Fruit fly (Drosophila melanogaster) whole organism, pupa: ENCODE results near the gene HP4.

Experiments
- CG10348 ChIP-seq: fragments of 200-800 bp; sonication (Bioruptor generic); IDR thresholded peaks from 2 replicates; pipeline ENCODE4 v1.3.6; 2022; ENCODE audit warnings: missing biosample characterization, missing genetic modification characterization
- CG12605 ChIP-seq: fragments of 200-800 bp; sonication (Bioruptor generic); IDR thresholded peaks from 2 replicates; pipeline ENCODE4 v1.3.6; 2022; ENCODE audit warnings: missing biosample characterization, missing genetic modification characterization
- CG13204 ChIP-seq: fragments of 200-800 bp; sonication (Bioruptor generic); optimal IDR thresholded peaks from 2 replicates; lab custom pipeline; 2018; ENCODE audit warnings: missing biosample characterization, mild to moderate bottlenecking, missing genetic modification characterization, moderate library complexity
- CG14655 ChIP-seq: fragments of 200-800 bp; sonication (Bioruptor generic); optimal IDR thresholded peaks from 3 replicates; lab custom pipeline; 2017; ENCODE audit warnings: mild to moderate bottlenecking, missing biosample characterization, missing genetic modification reagents, missing genetic modification characterization
- CG15710 ChIP-seq: fragments of 200-800 bp; sonication (Bioruptor generic); optimal IDR thresholded peaks from 2 replicates; lab custom pipeline; 2018; ENCODE audit warnings: missing biosample characterization, mild to moderate bottlenecking, missing genetic modification characterization, moderate library complexity
- CG17806 ChIP-seq: fragments of 200-800 bp; sonication (Bioruptor generic); optimal IDR thresholded peaks from 2 replicates; lab custom pipeline; 2018; ENCODE audit warnings: missing biosample characterization, mild to moderate bottlenecking, missing genetic modification characterization, moderate library complexity
- CG32121 ChIP-seq: fragments of 200-800 bp; sonication (Bioruptor generic); IDR thresholded peaks from 2 replicates; pipeline ENCODE4 v1.3.6; 2022; ENCODE audit warnings: missing biosample characterization, missing genetic modification characterization
- CG34367 ChIP-seq: fragments of 200-800 bp; sonication (Bioruptor generic); optimal IDR thresholded peaks from 2 replicates; lab custom pipeline; 2018; ENCODE audit warnings: missing biosample characterization, mild to moderate bottlenecking, missing genetic modification characterization
- CG4496 ChIP-seq: fragments of 200-800 bp; sonication (Bioruptor generic); IDR thresholded peaks from 3 replicates; pipeline ENCODE4 v1.3.6; 2022; ENCODE audit warnings: missing biosample characterization, missing genetic modification characterization
- CG8159 ChIP-seq: fragments of 200-800 bp; sonication (Bioruptor generic); optimal IDR thresholded peaks from 3 replicates; lab custom pipeline; 2018; ENCODE audit warnings: missing biosample characterization, mild to moderate bottlenecking, missing genetic modification characterization, moderate library complexity
- CG8301 ChIP-seq: fragments of 200-800 bp; sonication (Bioruptor generic); optimal IDR thresholded peaks from 2 replicates; lab custom pipeline; 2018; ENCODE audit warnings: missing biosample characterization, mild to moderate bottlenecking, missing genetic modification characterization
- CG9948 ChIP-seq: fragments of 200-800 bp; sonication (Bioruptor generic); optimal IDR thresholded peaks from 2 replicates; lab custom pipeline; 2018; ENCODE audit warnings: missing biosample characterization, mild to moderate bottlenecking, missing genetic modification characterization, moderate library complexity
- D1 ChIP-seq: fragments of 200-800 bp; sonication (Bioruptor generic); optimal IDR thresholded peaks from 2 replicates; lab custom pipeline; 2018; ENCODE audit warnings: missing biosample characterization, mild to moderate bottlenecking, missing genetic modification characterization, moderate library complexity
- EcR ChIP-seq: fragments of 200-800 bp; sonication (Bioruptor generic); optimal IDR thresholded peaks from 3 replicates; lab custom pipeline; 2019; ENCODE audit warnings: missing biosample characterization, missing genetic modification characterization, mild to moderate bottlenecking, moderate library complexity, missing genetic modification reagents
- Ets98B ChIP-seq: fragments of 200-800 bp; sonication (Bioruptor generic); IDR thresholded peaks from 2 replicates; pipeline ENCODE4 v1.3.6; 2022; ENCODE audit warnings: missing biosample characterization, missing genetic modification characterization
- Pif1A ChIP-seq: fragments of 200-800 bp; sonication (Bioruptor generic); optimal IDR thresholded peaks from 3 replicates; lab custom pipeline; 2016; ENCODE audit warnings: missing biosample characterization, missing genetic modification characterization
- Pif1B ChIP-seq: fragments of 200-800 bp; sonication (Bioruptor generic); optimal IDR thresholded peaks from 3 replicates; lab custom pipeline; 2016; ENCODE audit warnings: missing biosample characterization, missing genetic modification characterization
- Snoo ChIP-seq: fragments of 200-800 bp; sonication (Bioruptor generic); optimal IDR thresholded peaks from 3 replicates; lab custom pipeline; 2017; ENCODE audit warnings: missing biosample characterization, mild to moderate bottlenecking, missing genetic modification characterization, inconsistent platforms
- fd96Ca ChIP-seq: fragments of 200-800 bp; sonication (Bioruptor generic); IDR thresholded peaks from 3 replicates; pipeline ENCODE4 v1.3.6; 2022; ENCODE audit warnings: missing biosample characterization, missing genetic modification characterization
- gl ChIP-seq: fragments of 200-800 bp; sonication (Bioruptor generic); optimal IDR thresholded peaks from 2 replicates; lab custom pipeline; 2018; ENCODE audit warnings: missing biosample characterization, mild to moderate bottlenecking, missing genetic modification characterization
- rn ChIP-seq: fragments of 200-800 bp; sonication (Bioruptor generic); IDR thresholded peaks from 2 replicates; pipeline ENCODE4 v1.3.6; 2022; ENCODE audit warnings: missing biosample characterization, missing genetic modification characterization

The HP4 gene

DNA sequence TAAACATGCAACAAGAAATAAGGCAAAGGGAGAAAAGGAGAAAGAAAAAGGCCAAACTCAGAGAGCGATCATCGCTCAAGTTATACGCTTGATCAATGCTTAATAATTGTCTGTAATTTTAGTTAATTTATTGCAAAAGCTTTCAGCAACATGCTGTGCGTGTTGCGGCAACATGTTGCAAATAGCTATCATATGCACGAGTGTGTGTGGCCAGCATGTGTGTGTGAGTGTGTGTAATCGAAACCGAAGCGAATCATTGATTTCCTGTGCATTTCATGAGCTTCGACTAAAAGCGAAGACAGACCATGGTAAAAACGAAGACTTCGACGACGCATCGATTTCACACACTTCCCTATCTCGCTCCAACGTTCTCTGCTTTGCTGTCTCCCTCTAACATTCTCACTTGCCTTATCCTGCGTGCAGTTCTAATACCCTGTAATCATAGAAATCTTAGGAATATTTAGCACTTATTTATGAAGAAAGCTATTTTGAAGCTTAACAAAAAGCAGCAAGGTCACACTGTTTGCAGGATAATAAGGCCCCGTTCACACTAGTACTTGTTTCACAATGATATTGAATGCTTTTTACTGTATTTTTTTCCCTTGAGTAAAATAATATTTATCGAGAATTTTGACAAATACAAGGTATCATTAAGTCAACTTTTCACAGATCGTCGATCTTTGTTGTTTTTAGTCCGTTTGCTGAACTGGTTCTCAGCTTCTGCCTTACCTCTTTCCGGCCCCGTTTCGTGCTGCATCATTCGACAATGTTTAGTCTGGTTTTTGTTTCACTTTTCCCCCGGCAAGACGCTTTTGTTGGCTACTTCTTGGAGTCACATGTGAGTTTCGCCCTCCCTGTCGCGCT is 37.3 kb upstream of the HP4 start:
- TF ChIP-seq rn (GFP tag; lab: Robert Waterston, UW), result no peak
- no peak for TF ChIP-seq D1 (tag; lab: Kevin White, UChicago)
- peak; percentile 72 for TF ChIP-seq CG8159 (tag; lab: Kevin White, UChicago)
- no peak for TF ChIP-seq fd96Ca (GFP tag; lab: Robert Waterston, UW)
- TF ChIP-seq CG17806 (tag; lab: Kevin White, UChicago), result peak; percentile 46
- TF ChIP-seq CG12605, result no peak
- no peak for TF ChIP-seq CG4496 (GFP tag; lab: Robert Waterston, UW)
- peak; percentile 9 for TF ChIP-seq Snoo
- TF ChIP-seq Ets98B (GFP tag; lab: Robert Waterston, UW), result no peak
- TF ChIP-seq CG13204 (GFP tag; lab: Kevin White, UChicago), result no peak
- TF ChIP-seq Pif1B, result no peak
- no peak for TF ChIP-seq gl (tag; lab: Kevin White, UChicago)
- TF ChIP-seq CG32121 (GFP tag; lab: Robert Waterston, UW), result no peak
- TF ChIP-seq CG8301 (tag; lab: Kevin White, UChicago), result peak; percentile 45
- TF ChIP-seq CG34367 (tag; lab: Kevin White, UChicago), result peak; percentile 53
- no peak for TF ChIP-seq EcR (GFP tag; lab: Kevin White, UChicago)
- TF ChIP-seq CG15710, result peak; percentile 40
- peak; percentile 50 for TF ChIP-seq CG14655 (GFP tag; lab: Kevin White, UChicago)
- TF ChIP-seq Pif1A (GFP tag; lab: Kevin White, UChicago), result no peak
- TF ChIP-seq CG10348 (GFP tag; lab: Robert Waterston, UW), result no peak
- TF ChIP-seq CG9948 (tag; lab: Kevin White, UChicago), result peak; percentile 60

DNA sequence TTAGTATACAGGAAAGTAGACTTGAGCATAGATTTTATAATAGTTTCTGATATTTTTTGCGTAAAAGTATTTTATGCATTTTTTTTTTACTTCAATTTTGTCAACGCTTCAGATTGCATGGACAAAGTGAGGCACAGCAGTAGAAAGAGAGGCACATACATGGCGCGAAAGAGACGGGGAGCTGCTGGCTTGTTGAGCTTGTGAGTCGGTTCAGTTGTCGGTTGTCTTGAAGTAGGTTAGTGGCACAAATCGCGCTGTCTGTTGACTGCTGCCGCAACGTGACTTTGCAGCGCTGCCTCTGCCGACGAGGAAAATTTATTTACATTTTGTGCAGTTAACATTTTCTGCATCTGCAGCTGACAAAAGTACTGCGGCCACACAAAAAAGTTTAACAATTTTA is 29.8 kb upstream of the HP4 start:
- TF ChIP-seq gl (tag; lab: Kevin White, UChicago) (no peak), CG34367 (tag; lab: Kevin White, UChicago) (no peak), CG4496 (GFP tag; lab: Robert Waterston, UW) (0 out of 3 replicates have a peak, but pooled peaks have one; percentile 21), Snoo (no peak), CG14655 (GFP tag; lab: Kevin White, UChicago) (no peak), Pif1B (no peak), Ets98B (GFP tag; lab: Robert Waterston, UW) (peak; percentile 24; the same call in 1 of the 2 replicates)

DNA sequence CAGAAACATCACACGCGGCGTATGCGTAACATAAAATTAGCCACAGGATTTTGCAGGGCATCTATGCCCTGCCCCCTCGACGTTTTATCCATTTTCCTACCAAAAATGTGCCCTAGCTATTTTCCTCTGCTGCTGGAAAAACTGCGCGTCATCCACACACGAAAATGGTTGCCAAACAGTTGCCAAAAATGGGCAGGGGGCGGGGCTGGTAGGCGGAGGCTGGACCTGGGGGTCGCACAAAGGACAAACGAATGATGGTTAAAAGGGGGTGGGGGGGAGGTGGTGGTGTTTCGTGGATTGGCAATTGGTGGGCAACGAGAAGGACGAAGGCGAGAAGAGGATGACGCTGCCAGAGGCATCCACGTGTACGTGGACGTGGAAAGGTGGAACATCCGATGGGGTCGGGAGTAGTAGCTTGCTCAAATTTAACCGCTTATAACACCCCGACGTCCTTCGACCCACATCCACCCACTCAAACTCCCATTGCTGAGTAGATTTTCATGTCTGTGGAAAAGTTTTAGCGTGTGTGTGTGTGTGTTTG is 25.2 kb upstream of the HP4 start:
- TF ChIP-seq CG15710 (no peak), Pif1B (no peak), CG17806 (tag; lab: Kevin White, UChicago) (no peak), Ets98B (GFP tag; lab: Robert Waterston, UW) (no peak), CG12605 (no peak), CG32121 (GFP tag; lab: Robert Waterston, UW) (no peak), gl (tag; lab: Kevin White, UChicago) (no peak), Pif1A (GFP tag; lab: Kevin White, UChicago) (no peak), EcR (GFP tag; lab: Kevin White, UChicago) (no peak), CG4496 (GFP tag; lab: Robert Waterston, UW) (no peak), CG13204 (GFP tag; lab: Kevin White, UChicago) (no peak), CG8301 (tag; lab: Kevin White, UChicago) (no peak)

DNA sequence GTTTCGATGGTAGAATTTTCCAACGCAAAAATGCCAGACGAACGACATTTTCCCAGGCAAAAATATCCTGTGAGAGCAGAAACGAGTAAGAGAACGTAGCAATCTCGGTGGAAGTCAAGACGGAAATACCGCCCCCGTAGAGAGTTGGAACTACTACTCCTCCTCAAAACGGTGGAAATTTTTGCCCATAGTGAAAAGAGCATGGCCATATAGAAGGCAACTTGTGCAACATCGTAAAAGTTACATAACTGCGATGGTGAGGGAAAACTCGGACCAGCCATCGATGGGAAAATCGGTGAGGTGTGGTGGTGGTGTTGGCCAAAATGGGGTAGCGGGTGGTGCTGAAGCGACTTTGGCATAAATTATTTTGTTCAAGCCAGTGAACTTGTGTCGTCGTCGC is 24.0 kb upstream of the HP4 start:
- TF ChIP-seq rn (GFP tag; lab: Robert Waterston, UW), result no peak
- TF ChIP-seq CG15710, result no peak
- TF ChIP-seq EcR (GFP tag; lab: Kevin White, UChicago), result no peak
- TF ChIP-seq CG4496 (GFP tag; lab: Robert Waterston, UW), result no peak
- TF ChIP-seq D1 (tag; lab: Kevin White, UChicago), result no peak
- no peak for TF ChIP-seq CG8301 (tag; lab: Kevin White, UChicago)
- TF ChIP-seq CG10348 (GFP tag; lab: Robert Waterston, UW), result no peak
- TF ChIP-seq CG17806 (tag; lab: Kevin White, UChicago), result no peak
- no peak for TF ChIP-seq CG12605
- no peak for TF ChIP-seq CG8159 (tag; lab: Kevin White, UChicago)
- TF ChIP-seq CG13204 (GFP tag; lab: Kevin White, UChicago), result no peak
- TF ChIP-seq CG14655 (GFP tag; lab: Kevin White, UChicago), result no peak
- no peak for TF ChIP-seq Ets98B (GFP tag; lab: Robert Waterston, UW)
- TF ChIP-seq Pif1B, result no peak
- TF ChIP-seq fd96Ca (GFP tag; lab: Robert Waterston, UW), result no peak
- no peak for TF ChIP-seq CG32121 (GFP tag; lab: Robert Waterston, UW)
- no peak for TF ChIP-seq Pif1A (GFP tag; lab: Kevin White, UChicago)
- no peak for TF ChIP-seq CG34367 (tag; lab: Kevin White, UChicago)
- no peak for TF ChIP-seq gl (tag; lab: Kevin White, UChicago)
- no peak for TF ChIP-seq Snoo

DNA sequence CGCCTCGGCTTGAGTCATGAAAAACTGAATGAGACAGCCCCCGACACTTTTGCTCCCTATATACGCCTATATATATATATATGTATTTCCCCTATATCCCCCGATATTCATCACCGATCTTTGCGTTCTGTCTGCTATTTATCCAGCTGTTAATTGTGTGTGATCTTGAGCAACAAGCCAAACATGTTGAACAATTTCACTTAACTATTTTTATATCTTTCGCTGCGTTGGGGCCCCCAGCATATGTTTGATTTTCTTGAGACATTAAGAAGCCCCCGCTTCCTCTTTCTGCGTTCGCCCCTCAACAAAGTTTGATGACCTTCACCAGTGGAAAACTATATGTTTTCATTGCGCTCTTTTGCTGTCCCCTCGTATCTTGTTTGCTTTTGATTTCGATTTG is 20.4 kb upstream of the HP4 start:
- peak; percentile 49 for TF ChIP-seq EcR (GFP tag; lab: Kevin White, UChicago)
- TF ChIP-seq Snoo, result no peak
- TF ChIP-seq, all 21 proteins: peak for 1
